Worm (Caenorhabditis elegans) whole organism, L3 larva: ENCODE results near the gene lgc-5.

Experiments
- R02D3.7 ChIP-seq: fragments of 150-350 bp; optimal IDR thresholded peaks from 2 replicates; lab custom pipeline; 2014; ENCODE audit warnings: missing biosample characterization, missing genetic modification characterization
- ama-1 ChIP-seq: fragments of 150-350 bp; optimal IDR thresholded peaks from 2 replicates; lab custom pipeline; 2018
- ceh-16 ChIP-seq: sonication (generic microtip); optimal IDR thresholded peaks from 2 replicates; lab custom pipeline; 2017; ENCODE audit warnings: missing biosample characterization, missing genetic modification characterization
- ceh-28 ChIP-seq: fragments of 150-350 bp; optimal IDR thresholded peaks from 2 replicates; lab custom pipeline; 2014; ENCODE audit warnings: missing biosample characterization, missing genetic modification reagents, missing genetic modification characterization
- ceh-82 ChIP-seq: fragments of 150-350 bp; optimal IDR thresholded peaks from 2 replicates; lab custom pipeline; 2014; ENCODE audit warnings: missing biosample characterization, missing genetic modification characterization
- ceh-9 ChIP-seq: sonication (generic microtip); optimal IDR thresholded peaks from 2 replicates; lab custom pipeline; 2018; ENCODE audit warnings: missing biosample characterization, missing genetic modification characterization
- daf-12 ChIP-seq: fragments of 150-350 bp; optimal IDR thresholded peaks from 2 replicates; lab custom pipeline; 2014; ENCODE audit warnings: missing biosample characterization, missing genetic modification reagents, missing genetic modification characterization
- egl-27 ChIP-seq: sonication (generic microtip); optimal IDR thresholded peaks from 4 replicates; lab custom pipeline; 2017; ENCODE audit warnings: missing biosample characterization, missing genetic modification reagents, missing genetic modification characterization
- elt-1 ChIP-seq: fragments of 150-350 bp; optimal IDR thresholded peaks from 2 replicates; lab custom pipeline; 2014; ENCODE audit warnings: missing biosample characterization, missing genetic modification characterization
- elt-2 ChIP-seq: sonication (generic microtip); optimal IDR thresholded peaks from 2 replicates; lab custom pipeline; 2016; ENCODE audit warnings: missing genetic modification reagents, mild to moderate bottlenecking, missing genetic modification characterization, missing compliant biosample characterization
- elt-3 ChIP-seq, 3 experiments: fragments of 150-350 bp in 1 of 3; sonication (generic microtip) in 2 of 3; optimal IDR thresholded peaks; 2 replicates in 2 of 3; 4 replicates in 1 of 3; lab custom pipeline; 2014 to 2017; ENCODE audit warnings: missing biosample characterization in 3 of 3, missing genetic modification characterization in 3 of 3
- eor-1 ChIP-seq, 2 experiments: fragments of 150-350 bp; optimal IDR thresholded peaks; 2 replicates each; lab custom pipeline; 2014 to 2018; ENCODE audit warnings: missing biosample characterization in 2 of 2, missing genetic modification characterization in 2 of 2
- fkh-10 ChIP-seq: sonication (generic microtip); optimal IDR thresholded peaks from 2 replicates; lab custom pipeline; 2017; ENCODE audit warnings: missing biosample characterization, missing genetic modification reagents, missing genetic modification characterization
- fkh-2 ChIP-seq: fragments of 150-350 bp; optimal IDR thresholded peaks from 2 replicates; lab custom pipeline; 2014; ENCODE audit warnings: missing biosample characterization, missing genetic modification reagents, missing genetic modification characterization
- jun-1 ChIP-seq: fragments of 150-350 bp; optimal IDR thresholded peaks from 2 replicates; lab custom pipeline; 2014; ENCODE audit warnings: missing biosample characterization, missing genetic modification reagents, missing genetic modification characterization
- lin-15B ChIP-seq: fragments of 150-350 bp; optimal IDR thresholded peaks from 2 replicates; lab custom pipeline; 2014; ENCODE audit warnings: missing biosample characterization, missing genetic modification characterization
- lin-39 ChIP-seq: fragments of 150-350 bp; optimal IDR thresholded peaks from 2 replicates; lab custom pipeline; 2018; ENCODE audit warnings: missing biosample characterization, missing genetic modification reagents, missing genetic modification characterization
- lsy-12 ChIP-seq: sonication (generic microtip); optimal IDR thresholded peaks from 2 replicates; lab custom pipeline; 2016; ENCODE audit warnings: mild to moderate bottlenecking, missing genetic modification characterization, missing compliant biosample characterization
- mml-1 ChIP-seq: fragments of 150-350 bp; sonication (generic microtip); optimal IDR thresholded peaks from 3 replicates; lab custom pipeline; 2014; ENCODE audit warnings: missing biosample characterization, missing genetic modification characterization
- nfya-1 ChIP-seq: sonication (generic microtip); optimal IDR thresholded peaks from 2 replicates; lab custom pipeline; 2017; ENCODE audit warnings: missing genetic modification characterization, mild to moderate bottlenecking, missing compliant biosample characterization, antibody characterized with exemption, moderate library complexity; ENCODE audit not compliant: insufficient read depth
- nhr-11 ChIP-seq: fragments of 150-350 bp; optimal IDR thresholded peaks from 2 replicates; lab custom pipeline; 2014; ENCODE audit warnings: missing biosample characterization, missing genetic modification characterization
- nhr-12 ChIP-seq: fragments of 150-350 bp; optimal IDR thresholded peaks from 2 replicates; lab custom pipeline; 2014; ENCODE audit warnings: missing biosample characterization, missing genetic modification characterization
- nhr-23 ChIP-seq: fragments of 150-350 bp; optimal IDR thresholded peaks from 2 replicates; lab custom pipeline; 2014; ENCODE audit warnings: missing biosample characterization, missing genetic modification reagents, missing genetic modification characterization
- nhr-25 ChIP-seq: sonication (generic microtip); optimal IDR thresholded peaks from 2 replicates; lab custom pipeline; 2017; ENCODE audit warnings: missing biosample characterization, missing genetic modification characterization
- nhr-43 ChIP-seq: sonication (generic microtip); optimal IDR thresholded peaks from 2 replicates; lab custom pipeline; 2016; ENCODE audit warnings: mild to moderate bottlenecking, missing genetic modification characterization, missing compliant biosample characterization; ENCODE audit not compliant: poor library complexity, severe bottlenecking
- nhr-67 ChIP-seq: fragments of 150-350 bp; optimal IDR thresholded peaks from 2 replicates; lab custom pipeline; 2014; ENCODE audit warnings: missing biosample characterization, missing genetic modification characterization
- nhr-76 ChIP-seq: fragments of 150-350 bp; sonication (generic microtip); optimal IDR thresholded peaks from 5 replicates; lab custom pipeline; 2014; ENCODE audit warnings: missing biosample characterization, missing genetic modification characterization
- nhr-77 ChIP-seq: fragments of 150-350 bp; optimal IDR thresholded peaks from 2 replicates; lab custom pipeline; 2014; ENCODE audit warnings: missing biosample characterization, missing genetic modification characterization
- pha-4 ChIP-seq: fragments of 150-350 bp; optimal IDR thresholded peaks from 2 replicates; lab custom pipeline; 2014; ENCODE audit warnings: missing biosample characterization, missing genetic modification reagents, missing genetic modification characterization
- pqm-1 ChIP-seq: fragments of 150-350 bp; optimal IDR thresholded peaks from 2 replicates; lab custom pipeline; 2017; ENCODE audit warnings: missing biosample characterization, missing genetic modification characterization, inconsistent platforms
- sea-2 ChIP-seq: fragments of 150-350 bp; sonication (generic microtip); optimal IDR thresholded peaks from 4 replicates; lab custom pipeline; 2014; ENCODE audit warnings: missing biosample characterization, missing genetic modification reagents, missing genetic modification characterization
- skn-1 ChIP-seq: fragments of 150-350 bp; optimal IDR thresholded peaks from 2 replicates; lab custom pipeline; 2014; ENCODE audit warnings: missing biosample characterization, missing genetic modification characterization
- tbx-2 ChIP-seq: sonication (generic microtip); optimal IDR thresholded peaks from 2 replicates; lab custom pipeline; 2016; ENCODE audit warnings: mild to moderate bottlenecking, missing genetic modification characterization, missing compliant biosample characterization
- unc-62 ChIP-seq: fragments of 150-350 bp; sonication (generic microtip); optimal IDR thresholded peaks from 4 replicates; lab custom pipeline; 2014; ENCODE audit warnings: missing biosample characterization, missing genetic modification reagents, missing genetic modification characterization
- zag-1 ChIP-seq: fragments of 150-350 bp; optimal IDR thresholded peaks from 2 replicates; lab custom pipeline; 2014; ENCODE audit warnings: missing biosample characterization, missing genetic modification characterization
- ztf-11 ChIP-seq: fragments of 150-350 bp; optimal IDR thresholded peaks from 2 replicates; lab custom pipeline; 2014; ENCODE audit warnings: missing biosample characterization, missing genetic modification characterization
- ztf-4 ChIP-seq: fragments of 150-350 bp; optimal IDR thresholded peaks from 2 replicates; lab custom pipeline; 2014; ENCODE audit warnings: missing biosample characterization, missing genetic modification characterization

Gene lgc-5

ce11 chrIV:8333554-8333953 is 8.9 kb upstream of the lgc-5 start:
- TF ChIP-seq elt-2 = no peak
- TF ChIP-seq skn-1 = no peak
- no peak for TF ChIP-seq R02D3.7 (tag; lab: Kevin White, UChicago)
- no peak for TF ChIP-seq nhr-12 (tag; lab: Kevin White, UChicago)
- TF ChIP-seq nhr-25 (tag; lab: Kevin White, UChicago) = no peak
- TF ChIP-seq ceh-28 (tag; lab: Kevin White, UChicago) = no peak
- TF ChIP-seq fkh-2 (tag; lab: Kevin White, UChicago) = no peak
- no peak for TF ChIP-seq lsy-12 (tag; lab: Kevin White, UChicago)
- TF ChIP-seq ceh-82 = no peak
- TF ChIP-seq nhr-76 = no peak
- TF ChIP-seq lin-15B (tag; lab: Kevin White, UChicago) = no peak
- TF ChIP-seq elt-3 (tag; optimal IDR thresholded peaks at IDR 0.05; lab: Kevin White, UChicago) = no peak
- TF ChIP-seq tbx-2 = no peak
- TF ChIP-seq nfya-1 (tag; lab: Kevin White, UChicago) = no peak
- TF ChIP-seq, all 47 proteins: peak for 0

ce11 chrIV:8333954-8333987 is 8.7 kb upstream of the lgc-5 start, which contains the start of gene his-31:
his-31 (minus strand) TSS chrIV:8333983.
- TF ChIP-seq R02D3.7 (tag; lab: Kevin White, UChicago) = no peak
- TF ChIP-seq eor-1 (tag; optimal IDR thresholded peaks at IDR 0.05; lab: Kevin White, UChicago) = no peak
- TF ChIP-seq pha-4 (tag; lab: Kevin White, UChicago) = no peak
- no peak for TF ChIP-seq lin-39
- TF ChIP-seq nhr-77 (tag; lab: Kevin White, UChicago) = no peak
- TF ChIP-seq nhr-67 (tag; lab: Kevin White, UChicago) = no peak
- TF ChIP-seq egl-27 (tag; lab: Kevin White, UChicago) = no peak
- no peak for TF ChIP-seq ama-1 (lab: Kevin White, UChicago)
- TF ChIP-seq mml-1 (tag; lab: Kevin White, UChicago) = no peak
- TF ChIP-seq ceh-28 (tag; lab: Kevin White, UChicago) = no peak

- TF ChIP-seq elt-1 (peak; percentile 48), ceh-16 (tag; lab: Kevin White, UChicago) (no peak), ztf-11 (tag; lab: Kevin White, UChicago) (no peak), nhr-43 (tag; lab: Kevin White, UChicago) (peak; percentile 26), fkh-10 (no peak), sea-2 (GFP tag; lab: Kevin White, UChicago) (no peak), nhr-23 (peak; percentile 88), pha-4 (tag; lab: Kevin White, UChicago) (peak; percentile 42), nhr-25 (tag; lab: Kevin White, UChicago) (peak; percentile 94), nhr-11 (no peak), skn-1 (no peak), lsy-12 (tag; lab: Kevin White, UChicago) (peak; percentile 43), elt-2 (no peak), lin-15B (tag; lab: Kevin White, UChicago) (peak; percentile 15), ztf-4 (tag; lab: Kevin White, UChicago) (no peak), nhr-67 (tag; lab: Kevin White, UChicago) (no peak)
Observed at ce11 chrIV:8333988-8334863, 8.3 kb upstream of the lgc-5 start, which contains the start of gene his-32. his-32 (plus strand) TSS chrIV:8334305.

ce11 chrIV:8339636-8340035 is 2.8 kb upstream of the lgc-5 start, which contains the start of gene lgc-6:
lgc-6 (plus strand) TSS chrIV:8339936.
- TF ChIP-seq jun-1 = no peak

- TF ChIP-seq ceh-16 (tag; lab: Kevin White, UChicago) = no peak
- no peak for TF ChIP-seq zag-1 (tag; lab: Kevin White, UChicago)
- TF ChIP-seq ceh-9 (tag; lab: Kevin White, UChicago) = no peak
- TF ChIP-seq lin-39 = no peak
- no peak for TF ChIP-seq ztf-11 (tag; lab: Kevin White, UChicago)
- TF ChIP-seq jun-1 = no peak
- TF ChIP-seq unc-62 (GFP tag; lab: Kevin White, UChicago) = no peak
- TF ChIP-seq sea-2 (GFP tag; lab: Kevin White, UChicago) = no peak
- TF ChIP-seq nhr-76 = no peak
- TF ChIP-seq pqm-1 (tag; lab: Kevin White, UChicago) = no peak
- no peak for TF ChIP-seq ceh-28 (tag; lab: Kevin White, UChicago)
- no peak for TF ChIP-seq daf-12 (tag; lab: Kevin White, UChicago)
- no peak for TF ChIP-seq nhr-23
- TF ChIP-seq, all 47 proteins: peak for 0
Observed at ce11 chrIV:8345518-8345917, 3.0 kb downstream of the lgc-5 start, which contains the start of gene F17E9.5. F17E9.5 (plus strand) TSS chrIV:8345818.
